Worm (Caenorhabditis elegans) whole organism, L2 larva: ENCODE data around the gene ark-1.
A peak's percentile ranks its signal among the peaks of the same experiment; 100 is the strongest.

ENCODE experiments used
- C34F6.9 ChIP-seq: fragments of 150-350 bp; optimal IDR thresholded peaks from 2 replicates; lab custom pipeline; 2014; ENCODE audit warnings: missing biosample characterization, missing genetic modification characterization
- F13H6.1 ChIP-seq: sonication (generic microtip); optimal IDR thresholded peaks from 2 replicates; lab custom pipeline; 2016; ENCODE audit warnings: missing genetic modification characterization, missing compliant biosample characterization
- Y55F3AM.14 ChIP-seq: fragments of 200-800 bp; sonication (Bioruptor generic); optimal IDR thresholded peaks from 2 replicates; lab custom pipeline; 2018; ENCODE audit warnings: mild to moderate bottlenecking, missing genetic modification characterization, missing compliant biosample characterization
- ZK546.5 ChIP-seq: sonication (generic microtip); optimal IDR thresholded peaks from 2 replicates; lab custom pipeline; 2017; ENCODE audit warnings: missing biosample characterization, missing genetic modification characterization
- alr-1 ChIP-seq: fragments of 150-350 bp; optimal IDR thresholded peaks from 2 replicates; lab custom pipeline; 2014; ENCODE audit warnings: missing biosample characterization, missing genetic modification characterization
- ama-1 ChIP-seq: fragments of 150-350 bp; optimal IDR thresholded peaks from 2 replicates; lab custom pipeline; 2018; ENCODE audit warnings: inconsistent platforms
- ceh-16 ChIP-seq: fragments of 150-350 bp; optimal IDR thresholded peaks from 2 replicates; lab custom pipeline; 2014; ENCODE audit warnings: missing biosample characterization, missing genetic modification characterization
- ceh-82 ChIP-seq: fragments of 150-350 bp; optimal IDR thresholded peaks from 2 replicates; lab custom pipeline; 2014; ENCODE audit warnings: missing biosample characterization, missing genetic modification characterization
- crh-2 ChIP-seq: sonication (generic microtip); optimal IDR thresholded peaks from 2 replicates; lab custom pipeline; 2017; ENCODE audit warnings: missing biosample characterization, missing genetic modification characterization
- egl-27 ChIP-seq: sonication (generic microtip); optimal IDR thresholded peaks from 3 replicates; lab custom pipeline; 2017; ENCODE audit warnings: missing biosample characterization, missing genetic modification reagents, missing genetic modification characterization
- elt-1 ChIP-seq: fragments of 150-350 bp; optimal IDR thresholded peaks from 2 replicates; lab custom pipeline; 2014; ENCODE audit warnings: missing biosample characterization, missing genetic modification characterization
- elt-3 ChIP-seq: sonication (generic microtip); optimal IDR thresholded peaks from 2 replicates; lab custom pipeline; 2017; ENCODE audit warnings: missing biosample characterization, missing genetic modification characterization
- lin-11 ChIP-seq: fragments of 150-350 bp; sonication (generic microtip); optimal IDR thresholded peaks from 2 replicates; lab custom pipeline; 2014; ENCODE audit warnings: missing biosample characterization, missing genetic modification characterization, inconsistent platforms, mixed read lengths
- lin-13 ChIP-seq: fragments of 150-350 bp; optimal IDR thresholded peaks from 2 replicates; lab custom pipeline; 2014; ENCODE audit warnings: missing biosample characterization, missing genetic modification reagents, missing genetic modification characterization
- lin-39 ChIP-seq: fragments of 150-350 bp; optimal IDR thresholded peaks from 2 replicates; lab custom pipeline; 2014; ENCODE audit warnings: missing biosample characterization, missing genetic modification reagents, missing genetic modification characterization
- lsy-2 ChIP-seq, 2 experiments: fragments of 150-350 bp in 1 of 2; sonication (generic microtip) in 1 of 2; optimal IDR thresholded peaks; 2 replicates each; lab custom pipeline; 2014 to 2017; ENCODE audit warnings: missing biosample characterization in 2 of 2, missing genetic modification characterization in 2 of 2
- mab-5 ChIP-seq: fragments of 150-350 bp; optimal IDR thresholded peaks from 2 replicates; lab custom pipeline; 2014; ENCODE audit warnings: missing biosample characterization, missing genetic modification characterization
- mbf-1 ChIP-seq: sonication (generic microtip); optimal IDR thresholded peaks from 2 replicates; lab custom pipeline; 2017; ENCODE audit warnings: missing biosample characterization, missing genetic modification characterization
- mdl-1 ChIP-seq, 2 experiments: fragments of 150-350 bp in 1 of 2; sonication (generic microtip) in 1 of 2; optimal IDR thresholded peaks; 2 replicates each; lab custom pipeline; 2017; ENCODE audit warnings: missing biosample characterization in 2 of 2, missing genetic modification characterization in 2 of 2
- nhr-10 ChIP-seq: sonication (generic microtip); optimal IDR thresholded peaks from 2 replicates; lab custom pipeline; 2017; ENCODE audit warnings: missing biosample characterization, missing genetic modification characterization
- nhr-11 ChIP-seq: fragments of 150-350 bp; optimal IDR thresholded peaks from 2 replicates; lab custom pipeline; 2014; ENCODE audit warnings: missing biosample characterization, missing genetic modification characterization
- nhr-21 ChIP-seq: fragments of 150-350 bp; optimal IDR thresholded peaks from 2 replicates; lab custom pipeline; 2014; ENCODE audit warnings: missing biosample characterization, missing genetic modification characterization
- nhr-23 ChIP-seq: fragments of 150-350 bp; optimal IDR thresholded peaks from 2 replicates; lab custom pipeline; 2014; ENCODE audit warnings: missing biosample characterization, missing genetic modification reagents, missing genetic modification characterization
- nhr-237 ChIP-seq: fragments of 150-350 bp; optimal IDR thresholded peaks from 2 replicates; lab custom pipeline; 2014; ENCODE audit warnings: missing biosample characterization, missing genetic modification characterization
- nhr-6 ChIP-seq: fragments of 150-350 bp; optimal IDR thresholded peaks from 2 replicates; lab custom pipeline; 2014; ENCODE audit warnings: missing biosample characterization, missing genetic modification characterization
- nhr-77 ChIP-seq: fragments of 150-350 bp; optimal IDR thresholded peaks from 2 replicates; lab custom pipeline; 2014; ENCODE audit warnings: missing biosample characterization, missing genetic modification characterization
- sem-4 ChIP-seq: fragments of 150-350 bp; optimal IDR thresholded peaks from 2 replicates; lab custom pipeline; 2014; ENCODE audit warnings: missing biosample characterization, missing genetic modification reagents, missing genetic modification characterization
- sma-3 ChIP-seq: sonication (generic microtip); optimal IDR thresholded peaks from 2 replicates; lab custom pipeline; 2016; ENCODE audit warnings: missing genetic modification reagents, missing genetic modification characterization, missing compliant biosample characterization
- sma-9 ChIP-seq, 2 experiments: fragments of 150-350 bp in 1 of 2; sonication (generic microtip) in 1 of 2; optimal IDR thresholded peaks; 2 replicates each; lab custom pipeline; 2014 to 2016; ENCODE audit warnings: missing genetic modification characterization in 2 of 2, mild to moderate bottlenecking in 1 of 2, missing biosample characterization in 1 of 2, missing compliant biosample characterization in 1 of 2, missing genetic modification reagents in 1 of 2, moderate library complexity in 1 of 2
- snpc-4 ChIP-seq: fragments of 150-350 bp; optimal IDR thresholded peaks from 2 replicates; lab custom pipeline; 2014; ENCODE audit warnings: missing biosample characterization, missing genetic modification characterization
- unc-39 ChIP-seq: fragments of 150-350 bp; optimal IDR thresholded peaks from 2 replicates; lab custom pipeline; 2014; ENCODE audit warnings: missing biosample characterization, missing genetic modification characterization
- unc-55 ChIP-seq: fragments of 150-350 bp; sonication (generic microtip); optimal IDR thresholded peaks from 3 replicates; lab custom pipeline; 2014; ENCODE audit warnings: missing biosample characterization, missing genetic modification reagents, missing genetic modification characterization
- unc-62 ChIP-seq: fragments of 150-350 bp; optimal IDR thresholded peaks from 2 replicates; lab custom pipeline; 2014; ENCODE audit warnings: missing biosample characterization, missing genetic modification reagents, missing genetic modification characterization
- zag-1 ChIP-seq: fragments of 150-350 bp; optimal IDR thresholded peaks from 2 replicates; lab custom pipeline; 2014; ENCODE audit warnings: missing biosample characterization, missing genetic modification characterization
- ztf-1 ChIP-seq: fragments of 200-800 bp; sonication (Bioruptor generic); conservative IDR thresholded peaks from 2 replicates; pipeline ENCODE4 v1.3.6; 2022; ENCODE audit warnings: missing genetic modification characterization, missing compliant biosample characterization
- ztf-11 ChIP-seq: sonication (generic microtip); optimal IDR thresholded peaks from 2 replicates; lab custom pipeline; 2017; ENCODE audit warnings: missing biosample characterization, missing genetic modification characterization

Gene ark-1

ce11 chrIV:12583181-12583580, 47.6 kb downstream of the ark-1 start:
- no peak for TF ChIP-seq ceh-82 (tag; lab: Kevin White, UChicago)
- TF ChIP-seq Y55F3AM.14: no peak
- TF ChIP-seq crh-2 (tag; lab: Kevin White, UChicago): peak; percentile 1
- TF ChIP-seq lsy-2 (tag; optimal IDR thresholded peaks at IDR 0.05; lab: Kevin White, UChicago): peak in 1 of 2 experiments; percentile 17
- TF ChIP-seq C34F6.9 (tag; lab: Kevin White, UChicago): peak; percentile 54
- TF ChIP-seq nhr-77: no peak
- TF ChIP-seq sem-4 (tag; lab: Kevin White, UChicago): peak; percentile 1
- TF ChIP-seq mdl-1 (tag; optimal IDR thresholded peaks at IDR 0.05; lab: Kevin White, UChicago): no peak
- TF ChIP-seq ztf-1 (GFP tag; lab: Robert Waterston, UW): no peak
- TF ChIP-seq unc-39: no peak
- no peak for TF ChIP-seq sma-9 (GFP tag; optimal IDR thresholded peaks at IDR 0.05; lab: Kevin White, UChicago)
- TF ChIP-seq sma-9 (tag; optimal IDR thresholded peaks at IDR 0.05; lab: Kevin White, UChicago): no peak
- TF ChIP-seq zag-1: no peak
- TF ChIP-seq ceh-16 (tag; lab: Kevin White, UChicago): no peak

DNA sequence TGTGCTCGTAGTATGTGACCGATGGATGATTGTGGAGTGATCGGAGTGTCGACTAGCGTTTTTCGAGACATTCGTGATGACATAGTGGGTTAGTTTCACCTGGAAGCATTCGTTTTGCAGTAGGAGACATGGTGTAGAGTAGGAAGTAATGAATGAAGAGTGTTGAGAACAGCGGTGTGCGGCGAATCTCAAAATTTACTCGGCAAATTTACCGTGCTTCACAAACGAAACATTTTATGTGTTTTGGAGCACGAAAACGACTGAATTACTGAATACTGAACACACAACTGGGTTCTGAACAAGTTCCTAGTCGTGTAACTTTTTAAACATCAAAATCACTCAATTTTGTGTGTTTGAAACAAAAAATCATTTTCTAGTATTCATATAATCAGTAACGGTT, 49.8 kb downstream of the ark-1 start, which contains the start of gene K08E7.6:
K08E7.6 (minus strand) TSS at position 101 of the 400 bp plus-strand sequence.
- TF ChIP-seq Y55F3AM.14 (no peak), lin-39 (no peak), lin-13 (GFP tag; lab: Kevin White, UChicago) (no peak), nhr-23 (tag; lab: Kevin White, UChicago) (no peak), egl-27 (tag; lab: Kevin White, UChicago) (no peak), sma-3 (no peak), alr-1 (tag; lab: Kevin White, UChicago) (no peak), nhr-237 (no peak), ama-1 (lab: Kevin White, UChicago) (no peak), mdl-1 (tag; optimal IDR thresholded peaks at IDR 0.05; lab: Kevin White, UChicago) (no peak), zag-1 (no peak), ceh-16 (tag; lab: Kevin White, UChicago) (no peak), lin-11 (no peak), elt-1 (tag; lab: Kevin White, UChicago) (no peak), F13H6.1 (tag; lab: Kevin White, UChicago) (no peak), ztf-11 (tag; lab: Kevin White, UChicago) (no peak), sma-9 (GFP tag; optimal IDR thresholded peaks at IDR 0.05; lab: Kevin White, UChicago) (no peak), sma-9 (tag; optimal IDR thresholded peaks at IDR 0.05; lab: Kevin White, UChicago) (no peak), nhr-6 (tag; lab: Kevin White, UChicago) (no peak)
- TF ChIP-seq, all 48 proteins: peak for 0

DNA sequence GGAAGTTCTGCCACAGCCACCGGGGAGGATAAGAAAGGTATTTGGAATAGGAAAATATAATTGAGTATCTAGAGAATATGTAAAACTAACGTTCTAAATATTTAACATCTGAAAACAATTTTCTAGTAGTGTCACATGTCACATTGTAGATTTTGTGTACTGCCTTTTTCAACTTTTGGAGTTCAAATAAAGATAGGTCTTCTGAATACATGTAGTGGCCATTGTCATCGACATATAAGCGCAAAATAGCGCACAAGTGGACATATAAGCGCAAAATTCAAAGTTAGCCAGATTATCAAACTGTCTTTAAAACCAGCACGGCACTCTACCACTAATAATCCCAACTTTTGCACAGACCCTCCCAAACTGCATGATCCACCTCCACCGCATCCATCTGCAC, 56.6 kb downstream of the ark-1 start:
- no peak for TF ChIP-seq elt-3
- no peak for TF ChIP-seq lsy-2 (tag; optimal IDR thresholded peaks at IDR 0.05; lab: Kevin White, UChicago)
- no peak for TF ChIP-seq nhr-77
- no peak for TF ChIP-seq snpc-4 (tag; lab: Kevin White, UChicago)
- TF ChIP-seq mbf-1 (tag; lab: Kevin White, UChicago): no peak
- TF ChIP-seq mab-5 (tag; lab: Kevin White, UChicago): no peak
- TF ChIP-seq nhr-6 (tag; lab: Kevin White, UChicago): no peak
- TF ChIP-seq unc-62: no peak
- no peak for TF ChIP-seq mdl-1 (tag; optimal IDR thresholded peaks at IDR 0.05; lab: Kevin White, UChicago)
- TF ChIP-seq ZK546.5 (tag; lab: Kevin White, UChicago): no peak

DNA sequence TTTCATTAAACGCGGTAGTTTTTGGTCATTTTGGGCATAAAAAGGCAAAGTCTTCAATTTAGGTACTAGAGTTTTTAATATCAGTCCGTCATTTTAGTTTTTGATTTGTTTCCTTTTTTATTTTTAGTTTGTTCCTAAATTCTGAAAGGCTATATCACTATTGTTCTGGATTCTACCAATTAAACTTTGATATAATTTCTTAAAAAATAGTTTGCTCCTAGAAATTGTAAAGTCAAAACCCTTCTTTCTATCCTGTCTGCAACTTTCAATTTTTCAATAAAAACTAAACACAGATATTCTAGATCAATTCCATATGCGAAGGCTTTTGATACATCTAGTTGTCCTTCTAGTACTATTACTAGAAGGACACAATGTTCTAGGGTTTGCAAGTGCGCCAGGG, 57.8 kb downstream of the ark-1 start, which contains the start of gene K08E7.5:
K08E7.5 (plus strand) TSS at position 301 of the 400 bp plus-strand sequence.
- TF ChIP-seq nhr-21 (tag; lab: Kevin White, UChicago) (no peak), C34F6.9 (tag; lab: Kevin White, UChicago) (no peak), alr-1 (tag; lab: Kevin White, UChicago) (no peak), nhr-23 (tag; lab: Kevin White, UChicago) (no peak), Y55F3AM.14 (no peak), ztf-1 (GFP tag; lab: Robert Waterston, UW) (no peak), unc-62 (no peak), egl-27 (tag; lab: Kevin White, UChicago) (no peak), ama-1 (lab: Kevin White, UChicago) (no peak), unc-55 (GFP tag; lab: Kevin White, UChicago) (no peak), lin-13 (GFP tag; lab: Kevin White, UChicago) (no peak), nhr-77 (no peak), sma-3 (no peak), sma-9 (GFP tag; optimal IDR thresholded peaks at IDR 0.05; lab: Kevin White, UChicago) (no peak), sma-9 (tag; optimal IDR thresholded peaks at IDR 0.05; lab: Kevin White, UChicago) (no peak), nhr-10 (tag; lab: Kevin White, UChicago) (no peak), mab-5 (tag; lab: Kevin White, UChicago) (no peak), nhr-11 (tag; lab: Kevin White, UChicago) (no peak), snpc-4 (tag; lab: Kevin White, UChicago) (no peak)
